Fruit fly (Drosophila melanogaster) whole organism, prepupa: ENCODE measurements around the gene CG43050.

Experiments
- Blimp-1 ChIP-seq: fragments of 200-800 bp; sonication (Bioruptor generic); optimal IDR thresholded peaks from 3 replicates; lab custom pipeline; 2017; ENCODE audit warnings: missing biosample characterization, missing genetic modification characterization, mild to moderate bottlenecking, moderate library complexity, missing genetic modification reagents
- CG10669 ChIP-seq: fragments of 200-800 bp; sonication (Bioruptor generic); optimal IDR thresholded peaks from 3 replicates; lab custom pipeline; 2018; ENCODE audit warnings: missing biosample characterization, mild to moderate bottlenecking, missing genetic modification characterization, moderate library complexity
- CG11294 ChIP-seq: fragments of 200-800 bp; sonication (Bioruptor generic); IDR thresholded peaks from 2 replicates; pipeline ENCODE4 v1.3.6; 2022; ENCODE audit warnings: missing biosample characterization, missing genetic modification characterization
- CG11762 ChIP-seq: fragments of 200-800 bp; sonication (Bioruptor generic); optimal IDR thresholded peaks from 3 replicates; lab custom pipeline; 2016; ENCODE audit warnings: missing biosample characterization, missing genetic modification characterization; ENCODE audit not compliant: insufficient read depth
- CG11902 ChIP-seq: fragments of 200-800 bp; sonication (Bioruptor generic); optimal IDR thresholded peaks from 3 replicates; lab custom pipeline; 2016; ENCODE audit warnings: missing biosample characterization, missing genetic modification characterization
- CG15336 ChIP-seq: fragments of 200-800 bp; sonication (Bioruptor generic); IDR thresholded peaks from 2 replicates; pipeline ENCODE4 v1.3.6; 2022; ENCODE audit warnings: missing biosample characterization, missing genetic modification characterization
- CG16779 ChIP-seq: fragments of 200-800 bp; sonication (Bioruptor generic); optimal IDR thresholded peaks from 3 replicates; lab custom pipeline; 2017; ENCODE audit warnings: missing biosample characterization, mild to moderate bottlenecking, missing genetic modification characterization
- CG31627 ChIP-seq: fragments of 200-800 bp; sonication (Bioruptor generic); optimal IDR thresholded peaks from 3 replicates; lab custom pipeline; 2016; ENCODE audit warnings: missing biosample characterization, missing genetic modification characterization
- CG32006 ChIP-seq: fragments of 200-800 bp; sonication (Bioruptor generic); optimal IDR thresholded peaks from 3 replicates; lab custom pipeline; 2017; ENCODE audit warnings: missing biosample characterization, mild to moderate bottlenecking, missing genetic modification characterization
- CG34406 ChIP-seq: fragments of 200-800 bp; sonication (Bioruptor generic); optimal IDR thresholded peaks from 3 replicates; lab custom pipeline; 2016; ENCODE audit warnings: missing biosample characterization, missing genetic modification characterization
- CG3919 ChIP-seq: fragments of 200-800 bp; sonication (Bioruptor generic); optimal IDR thresholded peaks from 3 replicates; lab custom pipeline; 2016; ENCODE audit warnings: missing biosample characterization, missing genetic modification characterization
- CG6163 ChIP-seq: fragments of 200-800 bp; sonication (Bioruptor generic); IDR thresholded peaks from 3 replicates; pipeline ENCODE4 v1.3.6; 2022; ENCODE audit warnings: missing biosample characterization, missing genetic modification characterization
- CG6792 ChIP-seq: fragments of 200-800 bp; sonication (Bioruptor generic); optimal IDR thresholded peaks from 3 replicates; lab custom pipeline; 2016; ENCODE audit warnings: missing biosample characterization, missing genetic modification characterization
- CG6854 ChIP-seq: fragments of 200-800 bp; sonication (Bioruptor generic); optimal IDR thresholded peaks from 2 replicates; lab custom pipeline; 2017; ENCODE audit warnings: missing biosample characterization, mild to moderate bottlenecking, missing genetic modification characterization
- CG7368 ChIP-seq: fragments of 200-800 bp; sonication (Bioruptor generic); optimal IDR thresholded peaks from 3 replicates; lab custom pipeline; 2016; ENCODE audit warnings: missing biosample characterization, missing genetic modification characterization
- CG8119 ChIP-seq: fragments of 200-800 bp; sonication (Bioruptor generic); IDR thresholded peaks from 3 replicates; pipeline ENCODE4 v1.3.6; 2022; ENCODE audit warnings: missing biosample characterization, missing genetic modification characterization
- CG8319 ChIP-seq: fragments of 200-800 bp; sonication (Bioruptor generic); optimal IDR thresholded peaks from 3 replicates; lab custom pipeline; 2016; ENCODE audit warnings: missing biosample characterization, missing genetic modification characterization
- CG8632 ChIP-seq: fragments of 200-800 bp; sonication (Bioruptor generic); optimal IDR thresholded peaks from 3 replicates; lab custom pipeline; 2016; ENCODE audit warnings: missing biosample characterization, missing genetic modification characterization
- CG9139 ChIP-seq: fragments of 200-800 bp; sonication (Bioruptor generic); optimal IDR thresholded peaks from 3 replicates; lab custom pipeline; 2017; ENCODE audit warnings: missing biosample characterization, mild to moderate bottlenecking, missing genetic modification characterization
- Eip78C ChIP-seq: fragments of 200-800 bp; sonication (Bioruptor generic); peaks from one replicate; lab custom pipeline; 2016; ENCODE audit warnings: missing biosample characterization, missing genetic modification characterization
- Eip93F ChIP-seq: fragments of 200-800 bp; sonication (Bioruptor generic); optimal IDR thresholded peaks from 2 replicates; lab custom pipeline; 2016; ENCODE audit warnings: missing biosample characterization, mild to moderate bottlenecking, missing genetic modification characterization
- Ets21C ChIP-seq: fragments of 200-800 bp; sonication (Bioruptor generic); optimal IDR thresholded peaks from 3 replicates; lab custom pipeline; 2016; ENCODE audit warnings: missing biosample characterization, missing genetic modification characterization
- Ets96B ChIP-seq: fragments of 200-800 bp; optimal IDR thresholded peaks from 2 replicates; lab custom pipeline; 2019; ENCODE audit warnings: missing biosample characterization, mild to moderate bottlenecking, missing genetic modification characterization, moderate library complexity
- Gug ChIP-seq: fragments of 200-800 bp; sonication (Bioruptor generic); IDR thresholded peaks from 2 replicates; pipeline ENCODE4 v1.3.6; 2022; ENCODE audit warnings: missing biosample characterization, missing genetic modification characterization
- Hr38 ChIP-seq: sonication (Bioruptor generic); optimal IDR thresholded peaks from 2 replicates; lab custom pipeline; 2016; ENCODE audit warnings: missing biosample characterization, missing genetic modification characterization
- Hr39 ChIP-seq: fragments of 200-800 bp; sonication (Bioruptor generic); optimal IDR thresholded peaks from 2 replicates; lab custom pipeline; 2016; ENCODE audit warnings: missing biosample characterization, missing genetic modification characterization
- Hr4 ChIP-seq: fragments of 200-800 bp; sonication (Bioruptor generic); optimal IDR thresholded peaks from 3 replicates; lab custom pipeline; 2016; ENCODE audit warnings: missing biosample characterization, missing genetic modification characterization
- Lpt ChIP-seq: fragments of 200-800 bp; sonication (Bioruptor generic); optimal IDR thresholded peaks from 3 replicates; lab custom pipeline; 2016; ENCODE audit warnings: missing biosample characterization, missing genetic modification characterization
- Met ChIP-seq: fragments of 200-800 bp; sonication (Bioruptor generic); optimal IDR thresholded peaks from 3 replicates; lab custom pipeline; 2016; ENCODE audit warnings: missing biosample characterization, missing genetic modification characterization
- OdsH ChIP-seq: fragments of 200-800 bp; sonication (Bioruptor generic); optimal IDR thresholded peaks from 3 replicates; lab custom pipeline; 2016; ENCODE audit warnings: missing biosample characterization, missing genetic modification characterization
- Smox ChIP-seq: fragments of 200-800 bp; sonication (Bioruptor generic); optimal IDR thresholded peaks from 3 replicates; lab custom pipeline; 2016; ENCODE audit warnings: missing biosample characterization, missing genetic modification characterization
- Sox102F ChIP-seq: fragments of 200-800 bp; sonication (Bioruptor generic); optimal IDR thresholded peaks from 2 replicates; lab custom pipeline; 2016; ENCODE audit warnings: missing biosample characterization, mild to moderate bottlenecking, missing genetic modification characterization
- Sox14 ChIP-seq: fragments of 200-800 bp; sonication (Bioruptor generic); optimal IDR thresholded peaks from 3 replicates; lab custom pipeline; 2016; ENCODE audit warnings: missing biosample characterization, missing genetic modification characterization
- Sox15 ChIP-seq: fragments of 200-800 bp; sonication (Bioruptor generic); optimal IDR thresholded peaks from 3 replicates; lab custom pipeline; 2016; ENCODE audit warnings: missing biosample characterization, missing genetic modification characterization
- achi ChIP-seq: fragments of 200-800 bp; sonication (Bioruptor generic); optimal IDR thresholded peaks from 3 replicates; lab custom pipeline; 2016; ENCODE audit warnings: missing biosample characterization, missing genetic modification characterization
- acj6 ChIP-seq: fragments of 200-800 bp; sonication (Bioruptor generic); optimal IDR thresholded peaks from 3 replicates; lab custom pipeline; 2016; ENCODE audit warnings: missing biosample characterization, missing genetic modification characterization
- cyc ChIP-seq: fragments of 200-800 bp; sonication (Bioruptor generic); optimal IDR thresholded peaks from 3 replicates; lab custom pipeline; 2016; ENCODE audit warnings: missing biosample characterization, missing genetic modification characterization
- dsx ChIP-seq: fragments of 200-800 bp; optimal IDR thresholded peaks from 3 replicates; lab custom pipeline; 2019; ENCODE audit warnings: missing biosample characterization, mild to moderate bottlenecking, missing genetic modification characterization, moderate library complexity; ENCODE audit not compliant: poor library complexity, severe bottlenecking
- eg ChIP-seq: fragments of 200-800 bp; sonication (Bioruptor generic); IDR thresholded peaks from 3 replicates; pipeline ENCODE4 v1.3.6; 2022; ENCODE audit warnings: missing biosample characterization, missing genetic modification characterization
- fd59A ChIP-seq: fragments of 200-800 bp; sonication (Bioruptor generic); optimal IDR thresholded peaks from 2 replicates; lab custom pipeline; 2017; ENCODE audit warnings: missing biosample characterization, mild to moderate bottlenecking, missing genetic modification characterization, missing genetic modification reagents
- fd85E ChIP-seq: fragments of 200-800 bp; sonication (Bioruptor generic); optimal IDR thresholded peaks from 3 replicates; lab custom pipeline; 2016; ENCODE audit warnings: missing biosample characterization, missing genetic modification characterization
- fkh ChIP-seq: fragments of 200-800 bp; sonication (Bioruptor generic); optimal IDR thresholded peaks from 3 replicates; lab custom pipeline; 2017; ENCODE audit warnings: missing biosample characterization, mild to moderate bottlenecking, missing genetic modification characterization, moderate library complexity
- lz ChIP-seq: fragments of 200-800 bp; sonication (Bioruptor generic); optimal IDR thresholded peaks from 3 replicates; lab custom pipeline; 2016; ENCODE audit warnings: missing biosample characterization, missing genetic modification characterization
- net ChIP-seq: fragments of 200-800 bp; sonication (Bioruptor generic); optimal IDR thresholded peaks from 3 replicates; lab custom pipeline; 2016; ENCODE audit warnings: missing biosample characterization, missing genetic modification characterization
- pdm3 ChIP-seq: fragments of 200-800 bp; sonication (Bioruptor generic); optimal IDR thresholded peaks from 3 replicates; lab custom pipeline; 2016; ENCODE audit warnings: missing biosample characterization, missing genetic modification characterization
- salr ChIP-seq, 2 experiments: fragments of 200-800 bp; sonication (Bioruptor generic); optimal IDR thresholded peaks; 3 replicates each; lab custom pipeline; 2016 to 2018; ENCODE audit warnings: missing biosample characterization in 2 of 2, missing genetic modification characterization in 2 of 2, mild to moderate bottlenecking in 1 of 2
- ss ChIP-seq, 2 experiments: fragments of 200-800 bp; sonication (Bioruptor generic); optimal IDR thresholded peaks; 2 replicates in 1 of 2; 3 replicates in 1 of 2; lab custom pipeline; 2017 to 2018; ENCODE audit warnings: mild to moderate bottlenecking in 2 of 2, missing biosample characterization in 2 of 2, missing genetic modification characterization in 2 of 2, moderate library complexity in 1 of 2
- svp ChIP-seq: fragments of 200-800 bp; sonication (Bioruptor generic); peaks from one replicate; lab custom pipeline; 2016; ENCODE audit warnings: missing biosample characterization, missing genetic modification characterization
- topi ChIP-seq: fragments of 200-800 bp; sonication (Bioruptor generic); optimal IDR thresholded peaks from 3 replicates; lab custom pipeline; 2016; ENCODE audit warnings: missing biosample characterization, missing genetic modification characterization
- vri ChIP-seq: fragments of 200-800 bp; sonication (Bioruptor generic); optimal IDR thresholded peaks from 3 replicates; lab custom pipeline; 2016; ENCODE audit warnings: missing biosample characterization, mild to moderate bottlenecking, missing genetic modification characterization

The CG43050 gene

dm6 chr2L:13164994-13165801 lies 46.1 kb downstream of the CG43050 start, which contains the start of gene Sirt1:
TSS of gene Sirt1 (plus strand) at chr2L:13165564.
- TF ChIP-seq Blimp-1 (GFP tag; lab: Kevin White, UChicago) (peak; percentile 78), Sox102F (GFP tag; lab: Kevin White, UChicago) (peak; percentile 32), Hr4 (GFP tag; lab: Kevin White, UChicago) (peak; percentile 87), Gug (no peak; the same call in none of the 2 replicates), CG6163 (GFP tag; lab: Robert Waterston, UW) (no peak; the same call in 2 of the 3 replicates), fd85E (GFP tag; lab: Kevin White, UChicago) (no peak), Met (GFP tag; lab: Kevin White, UChicago) (peak; percentile 81), cyc (GFP tag; lab: Kevin White, UChicago) (peak; percentile 81), fd59A (GFP tag; lab: Kevin White, UChicago) (peak; percentile 75), CG11294 (peak; percentile 63; the same call in 1 of the 2 replicates), CG32006 (GFP tag; lab: Kevin White, UChicago) (peak; percentile 90), lz (peak; percentile 82), eg (GFP tag; lab: Robert Waterston, UW) (peak; percentile 61; the same call in 2 of the 3 replicates), dsx (GFP tag; lab: Kevin White, UChicago) (peak; percentile 70), pdm3 (GFP tag; lab: Kevin White, UChicago) (peak; percentile 76), vri (no peak), CG10669 (peak; percentile 76), Smox (GFP tag; lab: Kevin White, UChicago) (peak; percentile 83), topi (GFP tag; lab: Kevin White, UChicago) (peak; percentile 77), Ets21C (peak; percentile 65), CG16779 (peak; percentile 4), CG15336 (GFP tag; lab: Robert Waterston, UW) (peak; percentile 82), net (GFP tag; lab: Kevin White, UChicago) (peak; percentile 81), Hr38 (no peak), fkh (GFP tag; lab: Kevin White, UChicago) (peak; percentile 39), CG6854 (GFP tag; lab: Kevin White, UChicago) (peak; percentile 75), OdsH (GFP tag; lab: Kevin White, UChicago) (peak; percentile 89), Sox14 (GFP tag; lab: Kevin White, UChicago) (peak; percentile 74), CG3919 (GFP tag; lab: Kevin White, UChicago) (peak; percentile 81), CG11762 (GFP tag; lab: Kevin White, UChicago) (peak; percentile 74), CG6792 (peak; percentile 83), Eip93F (GFP tag; lab: Kevin White, UChicago) (peak; percentile 26), svp (GFP tag; lab: Kevin White, UChicago) (no peak), achi (peak; percentile 84), Lpt (GFP tag; lab: Kevin White, UChicago) (peak; percentile 60), Sox15 (peak; percentile 88), Eip78C (GFP tag; lab: Kevin White, UChicago) (peak; percentile 90), CG8119 (GFP tag; lab: Robert Waterston, UW) (peak; percentile 78), CG34406 (GFP tag; lab: Kevin White, UChicago) (peak; percentile 87), CG8632 (peak; percentile 87), Hr39 (GFP tag; lab: Kevin White, UChicago) (peak; percentile 85), acj6 (GFP tag; lab: Kevin White, UChicago) (peak; percentile 88), CG7368 (peak; percentile 66), CG9139 (GFP tag; lab: Kevin White, UChicago) (no peak), CG31627 (GFP tag; lab: Kevin White, UChicago) (peak; percentile 86), Ets96B (tag; lab: Kevin White, UChicago) (peak; percentile 87), CG11902 (GFP tag; lab: Kevin White, UChicago) (peak; percentile 76), CG8319 (GFP tag; lab: Kevin White, UChicago) (no peak), ss (GFP tag; optimal IDR thresholded peaks at IDR 0.05; lab: Kevin White, UChicago) (peak; percentile 6 to 80), salr (GFP tag; optimal IDR thresholded peaks at IDR 0.05; lab: Kevin White, UChicago) (peak; percentile 6 to 92)
